Fruit fly (Drosophila melanogaster) whole organism, embryonic: ENCODE measurements around the gene CG8891.

Experiments used
- ATbp ChIP-seq: fragments of 200-800 bp; sonication (Bioruptor generic); optimal IDR thresholded peaks from 2 replicates; lab custom pipeline; 2017; ENCODE audit warnings: missing biosample characterization, mild to moderate bottlenecking, missing genetic modification characterization, missing genetic modification reagents
- Atf3 ChIP-seq: fragments of 200-800 bp; sonication (Bioruptor generic); optimal IDR thresholded peaks from 3 replicates; lab custom pipeline; 2016; ENCODE audit warnings: missing biosample characterization, missing genetic modification characterization
- BtbVII ChIP-seq: fragments of 200-800 bp; sonication (Bioruptor generic); optimal IDR thresholded peaks from 3 replicates; lab custom pipeline; 2017; ENCODE audit warnings: missing biosample characterization, mild to moderate bottlenecking, missing genetic modification characterization
- C15 ChIP-seq: fragments of 200-800 bp; sonication (Bioruptor generic); IDR thresholded peaks from 3 replicates; pipeline ENCODE4 v1.3.6; 2022; ENCODE audit warnings: missing biosample characterization, missing genetic modification characterization
- CG10147 ChIP-seq: fragments of 200-800 bp; sonication (Bioruptor generic); optimal IDR thresholded peaks from 2 replicates; lab custom pipeline; 2019; ENCODE audit warnings: missing biosample characterization, mild to moderate bottlenecking, missing genetic modification characterization, moderate library complexity
- CG1024 ChIP-seq: fragments of 200-800 bp; sonication (Bioruptor generic); IDR thresholded peaks from 2 replicates; pipeline ENCODE4 v1.3.6; 2022; ENCODE audit warnings: missing biosample characterization, missing genetic modification characterization
- CG10462 ChIP-seq: fragments of 200-800 bp; sonication (Bioruptor generic); optimal IDR thresholded peaks from 2 replicates; lab custom pipeline; 2016; ENCODE audit warnings: missing biosample characterization, missing genetic modification characterization
- CG15601 ChIP-seq: fragments of 200-800 bp; sonication (Bioruptor generic); optimal IDR thresholded peaks from 3 replicates; lab custom pipeline; 2019; ENCODE audit warnings: missing biosample characterization, mild to moderate bottlenecking, missing genetic modification characterization, moderate library complexity
- CG15696 ChIP-seq: fragments of 200-800 bp; sonication (Bioruptor generic); optimal IDR thresholded peaks from 2 replicates; lab custom pipeline; 2019; ENCODE audit warnings: missing biosample characterization, mild to moderate bottlenecking, missing genetic modification characterization, moderate library complexity
- CG1602 ChIP-seq: fragments of 200-800 bp; sonication (Bioruptor generic); optimal IDR thresholded peaks from 3 replicates; lab custom pipeline; 2016; ENCODE audit warnings: missing biosample characterization, missing genetic modification characterization
- CG17568 ChIP-seq: fragments of 200-800 bp; sonication (Bioruptor generic); optimal IDR thresholded peaks from 2 replicates; lab custom pipeline; 2018; ENCODE audit warnings: missing biosample characterization, mild to moderate bottlenecking, missing genetic modification characterization, moderate library complexity
- CG18619 ChIP-seq: fragments of 200-800 bp; sonication (Bioruptor generic); optimal IDR thresholded peaks from 3 replicates; lab custom pipeline; 2017; ENCODE audit warnings: missing biosample characterization, mild to moderate bottlenecking, missing genetic modification characterization
- CG18764 ChIP-seq: fragments of 200-800 bp; sonication (Bioruptor generic); optimal IDR thresholded peaks from 3 replicates; lab custom pipeline; 2016; ENCODE audit warnings: missing biosample characterization, missing genetic modification characterization
- CG2875 ChIP-seq: fragments of 200-800 bp; sonication (Bioruptor generic); optimal IDR thresholded peaks from 2 replicates; lab custom pipeline; 2017; ENCODE audit warnings: missing biosample characterization, mild to moderate bottlenecking, missing genetic modification characterization, missing genetic modification reagents
- CG31388 ChIP-seq: fragments of 200-800 bp; sonication (Bioruptor generic); optimal IDR thresholded peaks from 2 replicates; lab custom pipeline; 2016; ENCODE audit warnings: missing biosample characterization, missing genetic modification characterization
- CG43689 ChIP-seq: fragments of 200-800 bp; sonication (Bioruptor generic); IDR thresholded peaks from 2 replicates; pipeline ENCODE4 v1.3.6; 2022; ENCODE audit warnings: missing biosample characterization, missing genetic modification characterization
- CG7372 ChIP-seq: fragments of 200-800 bp; sonication (Bioruptor generic); IDR thresholded peaks from 2 replicates; pipeline ENCODE4 v1.3.6; 2022; ENCODE audit warnings: missing biosample characterization, missing genetic modification characterization
- CG8924 ChIP-seq: fragments of 200-800 bp; optimal IDR thresholded peaks from 3 replicates; lab custom pipeline; 2019; ENCODE audit warnings: missing biosample characterization, mild to moderate bottlenecking, missing genetic modification characterization, moderate library complexity
- CG8944 ChIP-seq: fragments of 200-800 bp; sonication (Bioruptor generic); optimal IDR thresholded peaks from 3 replicates; lab custom pipeline; 2016; ENCODE audit warnings: missing biosample characterization, missing genetic modification characterization
- CHES-1-like ChIP-seq: fragments of 200-800 bp; sonication (Bioruptor generic); optimal IDR thresholded peaks from 2 replicates; lab custom pipeline; 2016; ENCODE audit warnings: missing biosample characterization, missing genetic modification characterization
- CrebB ChIP-seq: fragments of 200-800 bp; sonication (Bioruptor generic); optimal IDR thresholded peaks from 3 replicates; lab custom pipeline; 2018; ENCODE audit warnings: missing biosample characterization, mild to moderate bottlenecking, missing genetic modification characterization
- D ChIP-seq, 2 experiments: fragments of 200-800 bp in 1 of 2; fragments of >200 bp in 1 of 2; sonication (Bioruptor generic) in 1 of 2; optimal IDR thresholded peaks; 2 replicates in 1 of 2; 3 replicates in 1 of 2; lab custom pipeline; 2017; ENCODE audit warnings: mild to moderate bottlenecking in 1 of 2, missing biosample characterization in 1 of 2, missing genetic modification characterization in 1 of 2, missing genetic modification reagents in 1 of 2
- Doc2 ChIP-seq: fragments of 200-800 bp; sonication (Bioruptor generic); IDR thresholded peaks from 2 replicates; pipeline ENCODE4 v1.3.6; 2022; ENCODE audit warnings: missing biosample characterization, missing genetic modification characterization
- E2f1 ChIP-seq: fragments of 200-800 bp; sonication (Bioruptor generic); IDR thresholded peaks from 2 replicates; pipeline ENCODE4 v1.3.6; 2022; ENCODE audit warnings: missing biosample characterization, missing genetic modification characterization
- Eip74EF ChIP-seq, 2 experiments: fragments of 200-800 bp in 1 of 2; fragments of >200 bp in 1 of 2; sonication (Bioruptor generic) in 1 of 2; optimal IDR thresholded peaks; 2 replicates each; lab custom pipeline; 2017 to 2019; ENCODE audit warnings: missing biosample characterization in 2 of 2, missing genetic modification characterization in 2 of 2, mild to moderate bottlenecking in 1 of 2, moderate library complexity in 1 of 2
- Lpt ChIP-seq: fragments of >200 bp; optimal IDR thresholded peaks from 2 replicates; lab custom pipeline; 2018; ENCODE audit warnings: missing biosample characterization, missing genetic modification characterization
- NC2α ChIP-seq: fragments of 200-800 bp; sonication (Bioruptor generic); optimal IDR thresholded peaks from 2 replicates; lab custom pipeline; 2016; ENCODE audit warnings: missing biosample characterization, missing genetic modification characterization
- NK7.1 ChIP-seq: fragments of 200-800 bp; sonication (Bioruptor generic); optimal IDR thresholded peaks from 3 replicates; lab custom pipeline; 2016; ENCODE audit warnings: missing biosample characterization, missing genetic modification characterization
- Nf-YC ChIP-seq: fragments of 200-800 bp; optimal IDR thresholded peaks from 3 replicates; lab custom pipeline; 2019; ENCODE audit warnings: missing biosample characterization, mild to moderate bottlenecking, missing genetic modification characterization, moderate library complexity
- Opbp ChIP-seq: fragments of 200-800 bp; sonication (Bioruptor generic); IDR thresholded peaks from 3 replicates; pipeline ENCODE4 v1.3.6; 2022; ENCODE audit warnings: missing biosample characterization, missing genetic modification characterization; ENCODE audit not compliant: partially characterized antibody
- Ravus ChIP-seq: fragments of 200-800 bp; sonication (Bioruptor generic); IDR thresholded peaks from 2 replicates; pipeline ENCODE4 v1.3.6; 2022; ENCODE audit warnings: missing biosample characterization, missing genetic modification characterization
- Rfx ChIP-seq: fragments of 200-800 bp; sonication (Bioruptor generic); IDR thresholded peaks from 2 replicates; pipeline ENCODE4 v1.3.6; 2022; ENCODE audit warnings: missing biosample characterization, missing genetic modification characterization
- Scr ChIP-seq: fragments of 200-800 bp; sonication (Bioruptor generic); IDR thresholded peaks from 2 replicates; pipeline ENCODE4 v1.3.6; 2022; ENCODE audit warnings: missing biosample characterization, missing genetic modification characterization; ENCODE audit not compliant: partially characterized antibody
- ab ChIP-seq: fragments of 200-800 bp; sonication (Bioruptor generic); optimal IDR thresholded peaks from 2 replicates; lab custom pipeline; 2016; ENCODE audit warnings: missing biosample characterization, missing genetic modification characterization
- abd-A ChIP-seq: fragments of 200-800 bp; sonication (Bioruptor generic); optimal IDR thresholded peaks from 3 replicates; lab custom pipeline; 2019; ENCODE audit warnings: missing biosample characterization, mild to moderate bottlenecking, missing genetic modification characterization, moderate library complexity
- ase ChIP-seq: fragments of 200-800 bp; sonication (Bioruptor generic); IDR thresholded peaks from 3 replicates; pipeline ENCODE4 v1.3.6; 2022; ENCODE audit warnings: missing biosample characterization, missing genetic modification characterization
- crc ChIP-seq: fragments of 200-800 bp; sonication (Bioruptor generic); optimal IDR thresholded peaks from 2 replicates; lab custom pipeline; 2016; ENCODE audit warnings: missing biosample characterization, missing genetic modification characterization
- crp ChIP-seq, 2 experiments: fragments of 200-800 bp; sonication (Bioruptor generic); optimal IDR thresholded peaks; 2 replicates in 1 of 2; 3 replicates in 1 of 2; lab custom pipeline; 2017; ENCODE audit warnings: missing biosample characterization in 2 of 2, missing genetic modification characterization in 2 of 2, mild to moderate bottlenecking in 1 of 2, moderate library complexity in 1 of 2
- disco-r ChIP-seq: fragments of 200-800 bp; sonication (Bioruptor generic); optimal IDR thresholded peaks from 2 replicates; lab custom pipeline; 2016; ENCODE audit warnings: missing biosample characterization, missing genetic modification characterization
- gsb-n ChIP-seq: fragments of 200-800 bp; sonication (Bioruptor generic); optimal IDR thresholded peaks from 3 replicates; lab custom pipeline; 2018; ENCODE audit warnings: missing biosample characterization, mild to moderate bottlenecking, missing genetic modification characterization
- hkb ChIP-seq, 2 experiments: fragments of 200-800 bp in 1 of 2; fragments of >200 bp in 1 of 2; sonication (Bioruptor generic) in 1 of 2; IDR thresholded peaks in 1 of 2; optimal IDR thresholded peaks in 1 of 2; 2 replicates each; pipeline versions ENCODE4 v1.3.6 to Lab custom; 2017 to 2022; ENCODE audit warnings: missing biosample characterization in 1 of 2, missing genetic modification characterization in 1 of 2
- inv ChIP-seq: fragments of 200-800 bp; sonication (Bioruptor generic); IDR thresholded peaks from 2 replicates; pipeline ENCODE4 v1.3.6; 2022; ENCODE audit warnings: missing biosample characterization, missing genetic modification characterization; ENCODE audit not compliant: partially characterized antibody
- jigr1 ChIP-seq: fragments of 200-800 bp; sonication (Bioruptor generic); IDR thresholded peaks from 3 replicates; pipeline ENCODE4 v1.3.6; 2022; ENCODE audit warnings: missing biosample characterization, missing genetic modification characterization
- jumu ChIP-seq: fragments of 200-800 bp; sonication (Bioruptor generic); optimal IDR thresholded peaks from 3 replicates; lab custom pipeline; 2016; ENCODE audit warnings: missing biosample characterization, missing genetic modification characterization
- psq ChIP-seq: fragments of 200-800 bp; sonication (Bioruptor generic); optimal IDR thresholded peaks from 2 replicates; lab custom pipeline; 2017; ENCODE audit warnings: missing biosample characterization, missing genetic modification characterization
- pzg ChIP-seq: fragments of 200-800 bp; sonication (Bioruptor generic); optimal IDR thresholded peaks from 3 replicates; lab custom pipeline; 2018; ENCODE audit warnings: missing biosample characterization, mild to moderate bottlenecking, missing genetic modification characterization, moderate library complexity
- so ChIP-seq: fragments of 200-800 bp; sonication (Bioruptor generic); IDR thresholded peaks from 3 replicates; pipeline ENCODE4 v1.3.6; 2022; ENCODE audit warnings: missing biosample characterization, missing genetic modification characterization
- trem ChIP-seq: fragments of 200-800 bp; optimal IDR thresholded peaks from 3 replicates; lab custom pipeline; 2019; ENCODE audit warnings: missing biosample characterization, mild to moderate bottlenecking, missing genetic modification characterization, moderate library complexity

Gene CG8891

DNA sequence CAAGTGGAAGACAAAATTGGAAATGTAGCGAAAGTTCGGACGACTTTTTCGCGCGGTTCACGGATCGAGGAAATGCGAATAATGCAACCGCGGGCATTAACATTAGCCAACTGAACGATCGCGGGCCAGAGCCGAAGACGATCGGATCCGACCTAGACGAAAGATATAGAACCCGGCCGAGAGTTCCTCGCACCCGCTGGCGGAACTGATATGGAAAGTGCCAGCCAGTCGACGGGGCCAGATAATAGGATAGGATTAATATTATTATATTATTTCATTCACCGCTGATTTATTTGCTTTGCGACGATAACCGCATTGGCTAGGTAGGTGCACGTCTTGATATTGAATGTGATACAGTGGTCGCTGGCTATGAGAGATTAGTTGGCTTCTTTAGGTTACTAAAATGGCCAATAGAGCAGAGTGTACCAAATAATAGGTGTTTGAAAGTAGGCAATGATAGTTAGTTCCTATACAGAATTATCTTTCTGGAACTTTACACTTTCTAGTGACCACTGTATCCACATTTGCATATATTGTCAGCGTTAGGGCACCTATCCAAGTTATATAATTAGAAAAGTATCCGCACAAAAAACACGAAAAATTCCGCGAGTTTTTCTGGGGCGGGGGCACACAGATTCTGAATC lies 20.3 kb upstream of the CG8891 start (continued):
- TF ChIP-seq disco-r (GFP tag; lab: Kevin White, UChicago) (no peak), abd-A (tag; lab: Kevin White, UChicago) (no peak), CG8944 (GFP tag; lab: Kevin White, UChicago) (peak; percentile 43), inv (GFP tag; lab: Robert Waterston, UW) (no peak), CG17568 (peak; percentile 45), Atf3 (GFP tag; lab: Kevin White, UChicago) (no peak), CG18619 (GFP tag; lab: Kevin White, UChicago) (peak; percentile 48), NC2α (GFP tag; lab: Kevin White, UChicago) (peak; percentile 14), BtbVII (peak; percentile 70), CG18764 (peak; percentile 42), Rfx (GFP tag; lab: Robert Waterston, UW) (peak; percentile 86), ase (GFP tag; lab: Robert Waterston, UW) (peak; percentile 67), pzg (GFP tag; lab: Kevin White, UChicago) (no peak), ATbp (GFP tag; lab: Kevin White, UChicago) (peak; percentile 54), Eip74EF (GFP tag; optimal IDR thresholded peaks at IDR 0.05; lab: Kevin White, UChicago) (no peak), D (optimal IDR thresholded peaks at IDR 0.05; lab: Kevin White, UChicago) (no peak), D (GFP tag; optimal IDR thresholded peaks at IDR 0.05; lab: Kevin White, UChicago) (peak; percentile 41), NK7.1 (no peak), ab (GFP tag; lab: Kevin White, UChicago) (no peak), jumu (GFP tag; lab: Kevin White, UChicago) (peak; percentile 48), trem (tag; lab: Kevin White, UChicago) (peak; percentile 24), CG10462 (GFP tag; lab: Kevin White, UChicago) (peak; percentile 14), CG8924 (tag; lab: Kevin White, UChicago) (peak; percentile 42), crc (GFP tag; lab: Kevin White, UChicago) (peak; percentile 32), jigr1 (GFP tag; lab: Robert Waterston, UW) (no peak), so (GFP tag; lab: Robert Waterston, UW) (peak; percentile 70; the same call in 1 of the 3 replicates), psq (GFP tag; lab: Kevin White, UChicago) (no peak), Doc2 (GFP tag; lab: Robert Waterston, UW) (no peak), C15 (GFP tag; lab: Robert Waterston, UW) (0 out of 3 replicates have a peak, but pooled peaks have one; percentile 34), CG15601 (peak; percentile 43), crp (GFP tag; optimal IDR thresholded peaks at IDR 0.05; lab: Kevin White, UChicago) (no peak), CrebB (no peak), Nf-YC (peak; percentile 1), CG2875 (GFP tag; lab: Kevin White, UChicago) (no peak), CG31388 (peak; percentile 24), gsb-n (tag; lab: Kevin White, UChicago) (peak; percentile 56), Scr (GFP tag; lab: Robert Waterston, UW) (no peak), CG15696 (peak; percentile 76), CG10147 (peak; percentile 41), CG1602 (GFP tag; lab: Kevin White, UChicago) (no peak), Opbp (no peak), E2f1 (GFP tag; lab: Robert Waterston, UW) (peak; percentile 60), Lpt (GFP tag; lab: Kevin White, UChicago) (no peak), CG7372 (GFP tag; lab: Robert Waterston, UW) (peak; percentile 63), CG1024 (GFP tag; lab: Robert Waterston, UW) (peak; percentile 73; the same call in 1 of the 2 replicates), hkb (optimal IDR thresholded peaks at IDR 0.05; lab: Kevin White, UChicago) (no peak), hkb (GFP tag; IDR thresholded peaks at IDR 0.05; lab: Robert Waterston, UW) (peak; percentile 64), CHES-1-like (GFP tag; lab: Kevin White, UChicago) (peak; percentile 58), Ravus (GFP tag; lab: Robert Waterston, UW) (no peak; the same call in 1 of the 2 replicates), CG43689 (GFP tag; lab: Robert Waterston, UW) (peak; percentile 56; the same call in 1 of the 2 replicates)
